Worm (Caenorhabditis elegans) whole organism, L4 larva: Measurements from ENCODE around the gene lin-5.

Experiments
- aly-2 ChIP-seq: sonication (generic microtip); optimal IDR thresholded peaks from 2 replicates; lab custom pipeline; 2018; ENCODE audit warnings: missing biosample characterization, missing genetic modification characterization
- ceh-62 ChIP-seq: sonication (generic microtip); optimal IDR thresholded peaks from 2 replicates; lab custom pipeline; 2017; ENCODE audit warnings: missing biosample characterization, missing genetic modification characterization
- cey-2 ChIP-seq: sonication (generic microtip); optimal IDR thresholded peaks from 3 replicates; lab custom pipeline; 2017; ENCODE audit warnings: missing genetic modification characterization, mild to moderate bottlenecking, missing compliant biosample characterization, antibody characterized with exemption, borderline replicate concordance; ENCODE audit not compliant: insufficient read depth
- dmd-9 ChIP-seq: fragments of 200-800 bp; sonication (Bioruptor generic); IDR thresholded peaks from 2 replicates; pipeline ENCODE4 v1.3.6; 2022; ENCODE audit warnings: missing genetic modification reagents, missing genetic modification characterization, missing compliant biosample characterization
- fkh-10 ChIP-seq: fragments of 150-350 bp; optimal IDR thresholded peaks from 2 replicates; lab custom pipeline; 2014; ENCODE audit warnings: missing biosample characterization, missing genetic modification reagents, missing genetic modification characterization
- gei-8 ChIP-seq: fragments of 200-800 bp; sonication (Bioruptor generic); optimal IDR thresholded peaks from 2 replicates; lab custom pipeline; 2018; ENCODE audit warnings: mild to moderate bottlenecking, missing genetic modification characterization, missing compliant biosample characterization
- madf-5 ChIP-seq, 2 experiments: fragments of 200-800 bp; sonication (Bioruptor generic); IDR thresholded peaks; 2 replicates each; pipeline ENCODE4 v1.3.6; 2022; ENCODE audit warnings: missing compliant biosample characterization in 2 of 2, missing genetic modification characterization in 2 of 2
- mep-1 ChIP-seq: fragments of 150-350 bp; sonication (generic microtip); optimal IDR thresholded peaks from 3 replicates; lab custom pipeline; 2014; ENCODE audit warnings: missing biosample characterization, missing genetic modification characterization
- nhr-48 ChIP-seq: sonication (generic microtip); optimal IDR thresholded peaks from 2 replicates; lab custom pipeline; 2016; ENCODE audit warnings: mild to moderate bottlenecking, missing genetic modification characterization, missing compliant biosample characterization
- pha-4 ChIP-seq, 2 experiments: fragments of 150-350 bp in 1 of 2; fragments of 200-800 bp in 1 of 2; sonication (Bioruptor generic) in 1 of 2; IDR thresholded peaks in 1 of 2; optimal IDR thresholded peaks in 1 of 2; 2 replicates each; pipeline versions ENCODE4 v1.3.6 to Lab custom; 2014 to 2022; ENCODE audit warnings: missing genetic modification characterization in 2 of 2, missing genetic modification reagents in 2 of 2, missing biosample characterization in 1 of 2, missing compliant biosample characterization in 1 of 2
- snpc-4 ChIP-seq: fragments of 150-350 bp; optimal IDR thresholded peaks from 2 replicates; lab custom pipeline; 2014; ENCODE audit warnings: missing biosample characterization, missing genetic modification characterization
- tra-1 ChIP-seq: fragments of 200-800 bp; sonication (Bioruptor generic); IDR thresholded peaks from 2 replicates; pipeline ENCODE4 v1.3.6; 2022; ENCODE audit warnings: missing genetic modification reagents, missing genetic modification characterization, missing compliant biosample characterization
- unc-39 ChIP-seq: sonication (generic microtip); optimal IDR thresholded peaks from 2 replicates; lab custom pipeline; 2017; ENCODE audit warnings: missing biosample characterization, missing genetic modification characterization
- zfp-3 ChIP-seq: fragments of 200-800 bp; sonication (Bioruptor generic); conservative IDR thresholded peaks from 2 replicates; pipeline ENCODE4 v1.3.6; 2022; ENCODE audit warnings: missing genetic modification reagents, missing genetic modification characterization, missing compliant biosample characterization

- no peak for TF ChIP-seq fkh-10 (GFP tag; lab: Kevin White, UChicago)
- TF ChIP-seq aly-2 (tag; lab: Kevin White, UChicago): no peak
- TF ChIP-seq cey-2 (tag; lab: Kevin White, UChicago): no peak
- no peak for TF ChIP-seq pha-4 (GFP tag; IDR thresholded peaks at IDR 0.05; lab: Robert Waterston, UW)
- TF ChIP-seq pha-4 (tag; optimal IDR thresholded peaks at IDR 0.05; lab: Kevin White, UChicago): no peak
- TF ChIP-seq nhr-48 (tag; lab: Kevin White, UChicago): no peak
- no peak for TF ChIP-seq snpc-4
- TF ChIP-seq gei-8 (GFP tag; lab: Kevin White, UChicago): no peak
- no peak for TF ChIP-seq mep-1 (tag; lab: Kevin White, UChicago)
- TF ChIP-seq unc-39: no peak
- TF ChIP-seq tra-1 (GFP tag; lab: Robert Waterston, UW): no peak
- no peak for TF ChIP-seq dmd-9 (GFP tag; lab: Robert Waterston, UW)
- no peak for TF ChIP-seq ceh-62 (tag; lab: Kevin White, UChicago)
- TF ChIP-seq zfp-3: no peak
- no peak for TF ChIP-seq madf-5 (GFP tag; IDR thresholded peaks at IDR 0.05; lab: Robert Waterston, UW)
Observed at ce11 chrII:7895190-7895589, 34.8 kb downstream of the lin-5 start.
